Fruit fly (Drosophila melanogaster): Measurements from ENCODE around the gene Cpr11A.

Gene Cpr11A

DNA sequence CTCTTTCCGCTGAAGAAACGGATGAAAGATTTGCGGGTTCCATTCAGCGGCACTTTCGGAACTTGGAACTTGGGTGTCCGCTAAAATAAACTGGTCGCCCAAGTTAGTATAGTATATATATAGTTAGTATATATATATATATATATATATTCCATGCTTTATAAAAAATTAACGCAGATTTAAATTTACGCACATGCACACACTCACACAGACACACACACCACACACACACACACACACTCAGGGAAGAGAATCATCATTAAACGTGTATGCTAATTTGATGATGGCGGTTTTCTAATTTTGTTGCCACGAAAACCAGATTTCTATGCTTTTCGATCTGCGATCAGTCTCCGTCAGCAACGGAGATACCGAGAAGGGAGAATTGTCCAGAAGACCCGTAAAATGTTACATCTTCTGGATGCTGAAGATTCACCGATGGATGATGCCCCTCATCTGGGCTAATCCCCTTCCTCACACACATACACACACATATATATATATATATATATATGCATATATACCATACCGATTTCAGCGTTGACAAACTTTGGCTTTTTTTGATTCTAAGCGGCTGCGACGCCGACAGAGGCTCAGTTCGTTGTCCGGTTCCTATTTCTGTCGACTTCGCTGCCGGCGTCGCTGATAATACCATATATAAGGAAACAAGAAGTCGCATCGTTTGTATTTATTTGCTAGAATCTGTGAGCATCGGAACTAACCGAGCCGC, at the start of gene Cpr11A:
TSS of gene Cpr11A (plus strand) at position 677 of the 727 bp plus-strand sequence.
- TF ChIP-seq gl (tag; optimal IDR thresholded peaks at IDR 0.05) (no peak), Pif1B (GFP tag; optimal IDR thresholded peaks at IDR 0.05) (no peak), CG8301 (tag; optimal IDR thresholded peaks at IDR 0.05) (no peak), CG4496 (GFP tag; IDR thresholded peaks at IDR 0.05) (no peak), rn (GFP tag; IDR thresholded peaks at IDR 0.05) (no peak), EcR (GFP tag; optimal IDR thresholded peaks at IDR 0.05) (no peak), CG15710 (tag; optimal IDR thresholded peaks at IDR 0.05) (no peak), CG34367 (tag; optimal IDR thresholded peaks at IDR 0.05) (no peak), CG14655 (GFP tag; optimal IDR thresholded peaks at IDR 0.05) (no peak), CG13204 (GFP tag; optimal IDR thresholded peaks at IDR 0.05) (no peak), Pif1A (GFP tag; optimal IDR thresholded peaks at IDR 0.05) (no peak), fd96Ca (GFP tag; IDR thresholded peaks at IDR 0.05) (no peak)

DNA sequence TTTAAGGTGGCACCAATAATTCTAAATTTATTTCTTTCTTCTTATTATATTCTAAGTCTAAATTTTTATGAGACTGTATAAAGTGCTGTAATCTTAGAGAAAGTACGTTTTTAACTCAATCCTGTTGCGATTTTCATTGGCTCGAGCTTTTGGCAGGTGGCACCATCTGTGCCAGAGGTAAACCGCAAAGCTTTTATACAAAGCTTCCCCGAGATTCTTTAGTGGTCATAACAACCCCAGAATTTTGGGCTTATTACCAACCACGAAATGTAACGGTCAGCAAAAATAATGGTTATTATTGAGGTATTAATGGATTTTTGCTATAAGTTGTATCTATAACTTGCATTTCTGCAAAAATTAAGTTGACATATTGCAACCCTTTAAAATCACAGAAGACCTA, 49.7 kb upstream of the Cpr11A start:
- no peak for TF ChIP-seq gl (tag; optimal IDR thresholded peaks at IDR 0.05)
- TF ChIP-seq Pif1B (GFP tag; optimal IDR thresholded peaks at IDR 0.05) = no peak
- no peak for TF ChIP-seq CG9948 (tag; optimal IDR thresholded peaks at IDR 0.05)
- TF ChIP-seq CG4496 (GFP tag; IDR thresholded peaks at IDR 0.05) = no peak
- no peak for TF ChIP-seq Pif1A (GFP tag; optimal IDR thresholded peaks at IDR 0.05)
- TF ChIP-seq CG15710 (tag; optimal IDR thresholded peaks at IDR 0.05) = no peak
- no peak for TF ChIP-seq CG34367 (tag; optimal IDR thresholded peaks at IDR 0.05)

DNA sequence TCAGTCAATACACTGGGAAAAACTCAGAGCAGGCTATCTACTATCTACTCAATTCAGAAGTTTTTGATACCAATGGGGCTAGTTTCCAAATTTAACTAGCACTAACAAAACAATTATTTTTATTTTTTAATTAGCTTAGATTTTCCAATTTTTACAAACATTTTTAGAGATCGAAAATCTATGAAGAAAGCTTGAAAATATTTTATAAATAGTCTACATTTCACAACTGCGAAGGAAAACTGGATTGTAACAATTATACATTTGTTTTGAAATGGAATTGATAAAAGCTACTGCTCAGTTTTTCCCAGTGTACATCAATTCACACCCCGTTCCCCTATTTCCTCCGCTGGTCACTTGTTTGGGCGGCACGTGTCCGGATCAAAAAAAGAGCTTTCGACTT, 38.9 kb upstream of the Cpr11A start:
- no peak for TF ChIP-seq CG8159 (tag; optimal IDR thresholded peaks at IDR 0.05)
- no peak for TF ChIP-seq gl (tag; optimal IDR thresholded peaks at IDR 0.05)
- TF ChIP-seq Snoo (tag; optimal IDR thresholded peaks at IDR 0.05) = no peak
- TF ChIP-seq CG12605 (GFP tag; IDR thresholded peaks at IDR 0.05) = no peak
- no peak for TF ChIP-seq CG4496 (GFP tag; IDR thresholded peaks at IDR 0.05)
- TF ChIP-seq CG15710 (tag; optimal IDR thresholded peaks at IDR 0.05) = no peak
- no peak for TF ChIP-seq D1 (tag; optimal IDR thresholded peaks at IDR 0.05)
- TF ChIP-seq CG17806 (tag; optimal IDR thresholded peaks at IDR 0.05) = no peak
- TF ChIP-seq EcR (GFP tag; optimal IDR thresholded peaks at IDR 0.05) = no peak
- peak; percentile 5 for TF ChIP-seq CG8301 (tag; optimal IDR thresholded peaks at IDR 0.05)
- peak; percentile 32 for TF ChIP-seq CG14655 (GFP tag; optimal IDR thresholded peaks at IDR 0.05)
- no peak for TF ChIP-seq Ets98B (GFP tag; IDR thresholded peaks at IDR 0.05)
- TF ChIP-seq CG9948 (tag; optimal IDR thresholded peaks at IDR 0.05) = no peak
- TF ChIP-seq CG32121 (GFP tag; IDR thresholded peaks at IDR 0.05) = 0 out of 2 replicates have a peak, but pooled peaks have one; percentile 10
- no peak for TF ChIP-seq CG13204 (GFP tag; optimal IDR thresholded peaks at IDR 0.05)
- no peak for TF ChIP-seq CG10348 (GFP tag; IDR thresholded peaks at IDR 0.05)
- TF ChIP-seq CG34367 (tag; optimal IDR thresholded peaks at IDR 0.05) = no peak
- no peak for TF ChIP-seq fd96Ca (GFP tag; IDR thresholded peaks at IDR 0.05)

DNA sequence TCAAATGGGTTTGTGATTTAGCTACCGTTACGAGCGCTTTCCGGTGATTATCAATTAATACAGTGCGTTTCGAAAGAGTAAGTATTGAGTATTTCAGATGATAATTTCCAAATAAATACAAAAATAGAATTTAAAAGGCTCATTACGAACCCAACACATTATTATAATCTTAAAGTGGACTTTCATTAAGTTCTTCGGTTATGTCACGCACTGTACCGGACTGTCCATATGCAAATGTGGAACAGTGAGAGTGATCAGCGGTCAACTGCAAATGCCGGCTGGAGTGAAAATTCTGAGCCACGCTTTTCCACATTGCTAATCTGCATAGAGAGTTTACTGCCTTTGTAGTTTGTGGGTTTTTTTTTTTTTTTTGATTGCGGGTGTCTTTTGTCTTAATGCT, 33.1 kb upstream of the Cpr11A start:
- TF ChIP-seq rn (GFP tag; IDR thresholded peaks at IDR 0.05) (no peak), CG8301 (tag; optimal IDR thresholded peaks at IDR 0.05) (no peak), CG34367 (tag; optimal IDR thresholded peaks at IDR 0.05) (no peak), CG4496 (GFP tag; IDR thresholded peaks at IDR 0.05) (no peak), CG17806 (tag; optimal IDR thresholded peaks at IDR 0.05) (no peak)

dm6 chrX:12454358-12454757, 32.4 kb upstream of the Cpr11A start, which contains the start of gene CG15927:
Gene CG15927 (plus strand): TSS chrX:12454729.
- TF ChIP-seq CG10348 (GFP tag; IDR thresholded peaks at IDR 0.05) (no peak), CG8301 (tag; optimal IDR thresholded peaks at IDR 0.05) (peak; percentile 26), Ets98B (GFP tag; IDR thresholded peaks at IDR 0.05) (no peak), Pif1B (GFP tag; optimal IDR thresholded peaks at IDR 0.05) (no peak), CG8159 (tag; optimal IDR thresholded peaks at IDR 0.05) (no peak), Snoo (tag; optimal IDR thresholded peaks at IDR 0.05) (no peak), CG4496 (GFP tag; IDR thresholded peaks at IDR 0.05) (no peak), Pif1A (GFP tag; optimal IDR thresholded peaks at IDR 0.05) (peak; percentile 40), CG15710 (tag; optimal IDR thresholded peaks at IDR 0.05) (no peak), CG12605 (GFP tag; IDR thresholded peaks at IDR 0.05) (no peak), CG17806 (tag; optimal IDR thresholded peaks at IDR 0.05) (no peak), CG13204 (GFP tag; optimal IDR thresholded peaks at IDR 0.05) (no peak), CG32121 (GFP tag; IDR thresholded peaks at IDR 0.05) (peak; percentile 63), rn (GFP tag; IDR thresholded peaks at IDR 0.05) (no peak), CG9948 (tag; optimal IDR thresholded peaks at IDR 0.05) (no peak), D1 (tag; optimal IDR thresholded peaks at IDR 0.05) (no peak), fd96Ca (GFP tag; IDR thresholded peaks at IDR 0.05) (no peak)

- no peak for TF ChIP-seq Pif1B (GFP tag; optimal IDR thresholded peaks at IDR 0.05)
- no peak for TF ChIP-seq CG9948 (tag; optimal IDR thresholded peaks at IDR 0.05)
- no peak for TF ChIP-seq CG12605 (GFP tag; IDR thresholded peaks at IDR 0.05)
- TF ChIP-seq CG8159 (tag; optimal IDR thresholded peaks at IDR 0.05) = no peak
- TF ChIP-seq CG34367 (tag; optimal IDR thresholded peaks at IDR 0.05) = no peak
- no peak for TF ChIP-seq CG10348 (GFP tag; IDR thresholded peaks at IDR 0.05)
- TF ChIP-seq CG13204 (GFP tag; optimal IDR thresholded peaks at IDR 0.05) = no peak
- TF ChIP-seq CG17806 (tag; optimal IDR thresholded peaks at IDR 0.05) = no peak
- TF ChIP-seq fd96Ca (GFP tag; IDR thresholded peaks at IDR 0.05) = no peak
- no peak for TF ChIP-seq CG14655 (GFP tag; optimal IDR thresholded peaks at IDR 0.05)
- no peak for TF ChIP-seq CG15710 (tag; optimal IDR thresholded peaks at IDR 0.05)
- TF ChIP-seq rn (GFP tag; IDR thresholded peaks at IDR 0.05) = no peak
- no peak for TF ChIP-seq Ets98B (GFP tag; IDR thresholded peaks at IDR 0.05)
- TF ChIP-seq Pif1A (GFP tag; optimal IDR thresholded peaks at IDR 0.05) = no peak
- no peak for TF ChIP-seq EcR (GFP tag; optimal IDR thresholded peaks at IDR 0.05)
Measured at dm6 chrX:12455891-12456290, 30.9 kb upstream of the Cpr11A start.

Measured in whole organism, pupa.